Fruit fly (Drosophila melanogaster): ENCODE data around the gene CG34437.

CG34437 gene

dm6 chr3R:28326150-28326965, 42.8 kb downstream of the CG34437 start (continued):
- TF ChIP-seq D19B (GFP tag; optimal IDR thresholded peaks at IDR 0.05) = peak; percentile 97
- TF ChIP-seq Blimp-1 (GFP tag; optimal IDR thresholded peaks at IDR 0.05) = peak; percentile 97
- no peak for TF ChIP-seq CG11696 (GFP tag; IDR thresholded peaks at IDR 0.05)
- no peak for TF ChIP-seq aop (GFP tag; IDR thresholded peaks at IDR 0.05)
- TF ChIP-seq stc (GFP tag; IDR thresholded peaks at IDR 0.05) = no peak
- peak; percentile 99 for TF ChIP-seq Meics (GFP tag; optimal IDR thresholded peaks at IDR 0.05)
- TF ChIP-seq Sin3A (optimal IDR thresholded peaks at IDR 0.05) = peak; percentile 40
- TF ChIP-seq Trl (optimal IDR thresholded peaks at IDR 0.05) = peak; percentile 88 to 90
- TF ChIP-seq Trl (GFP tag; optimal IDR thresholded peaks at IDR 0.05) = peak; percentile 100
- TF ChIP-seq ab (GFP tag; optimal IDR thresholded peaks at IDR 0.05) = peak; percentile 98
- no peak for TF ChIP-seq gsb (GFP tag; IDR thresholded peaks at IDR 0.05)
- peak; percentile 99 for TF ChIP-seq maf-S (GFP tag; optimal IDR thresholded peaks at IDR 0.05)
- peak; percentile 98 for TF ChIP-seq phol (tag; optimal IDR thresholded peaks at IDR 0.05)
- peak; percentile 91 for TF ChIP-seq grn (GFP tag; optimal IDR thresholded peaks at IDR 0.05)
- peak; percentile 88 for TF ChIP-seq MESR4 (GFP tag; optimal IDR thresholded peaks at IDR 0.05)
- TF ChIP-seq NFAT (GFP tag; IDR thresholded peaks at IDR 0.05) = no peak
- TF ChIP-seq D19A (tag; optimal IDR thresholded peaks at IDR 0.05) = peak; percentile 97
- TF ChIP-seq psq (GFP tag; optimal IDR thresholded peaks at IDR 0.05) = peak; percentile 98
- peak; percentile 38 for TF ChIP-seq BEAF-32 (GFP tag; optimal IDR thresholded peaks at IDR 0.05)
- TF ChIP-seq ham (GFP tag; IDR thresholded peaks at IDR 0.05) = no peak
- TF ChIP-seq usp (GFP tag; optimal IDR thresholded peaks at IDR 0.05) = no peak
- TF ChIP-seq Aef1 (GFP tag; IDR thresholded peaks at IDR 0.05) = no peak
- peak; percentile 98 for TF ChIP-seq CG2202 (tag; optimal IDR thresholded peaks at IDR 0.05)
- TF ChIP-seq tap (tag; optimal IDR thresholded peaks at IDR 0.05) = peak; percentile 99
- peak in 1 of 2 experiments; percentile 89 for TF ChIP-seq eve (GFP tag; optimal IDR thresholded peaks at IDR 0.05)
- peak; percentile 98 for TF ChIP-seq CG18764 (GFP tag; optimal IDR thresholded peaks at IDR 0.05)
- no peak for TF ChIP-seq Awh (GFP tag; IDR thresholded peaks at IDR 0.05)
- TF ChIP-seq Spps (tag; optimal IDR thresholded peaks at IDR 0.05) = peak; percentile 98
- TF ChIP-seq CG11085 (GFP tag; IDR thresholded peaks at IDR 0.05) = no peak
- peak; percentile 92 for TF ChIP-seq CG17802 (tag; optimal IDR thresholded peaks at IDR 0.05)
- TF ChIP-seq Hey (tag; optimal IDR thresholded peaks at IDR 0.05) = peak; percentile 97
- peak; percentile 99 for TF ChIP-seq eyg (GFP tag; optimal IDR thresholded peaks at IDR 0.05)
- peak; percentile 99 for TF ChIP-seq zf30C (GFP tag; optimal IDR thresholded peaks at IDR 0.05)
- peak; percentile 99 for TF ChIP-seq gcm2 (GFP tag; optimal IDR thresholded peaks at IDR 0.05)
- no peak for TF ChIP-seq CG14667 (GFP tag; IDR thresholded peaks at IDR 0.05)
- peak; percentile 100 for TF ChIP-seq Atf-2 (GFP tag; optimal IDR thresholded peaks at IDR 0.05)
- no peak for TF ChIP-seq chm (GFP tag; IDR thresholded peaks at IDR 0.05)
- TF ChIP-seq CG11456 (GFP tag; IDR thresholded peaks at IDR 0.05) = no peak
- TF ChIP-seq Elba2 (GFP tag; optimal IDR thresholded peaks at IDR 0.05) = peak; percentile 97
- TF ChIP-seq HHEX (GFP tag; optimal IDR thresholded peaks at IDR 0.05) = peak; percentile 99
- TF ChIP-seq NC2α (GFP tag; optimal IDR thresholded peaks at IDR 0.05) = peak; percentile 99
- no peak for TF ChIP-seq CG5953 (GFP tag; IDR thresholded peaks at IDR 0.05)
- no peak for TF ChIP-seq dimm (GFP tag; IDR thresholded peaks at IDR 0.05)
- TF ChIP-seq Fer1 (GFP tag; optimal IDR thresholded peaks at IDR 0.05) = peak; percentile 100
- peak; percentile 99 for TF ChIP-seq CG16815 (GFP tag; optimal IDR thresholded peaks at IDR 0.05)
- peak; percentile 99 for TF ChIP-seq CG18619 (GFP tag; optimal IDR thresholded peaks at IDR 0.05)
- TF ChIP-seq prd (optimal IDR thresholded peaks at IDR 0.05) = no peak
- no peak for TF ChIP-seq prd (GFP tag; IDR thresholded peaks at IDR 0.05)
- TF ChIP-seq CG6175 (GFP tag; IDR thresholded peaks at IDR 0.05) = no peak
- TF ChIP-seq Hr3 (GFP tag; optimal IDR thresholded peaks at IDR 0.05) = peak; percentile 99
- TF ChIP-seq HLH3B (GFP tag; IDR thresholded peaks at IDR 0.05) = no peak
- peak; percentile 100 for TF ChIP-seq pho (GFP tag; optimal IDR thresholded peaks at IDR 0.05)

Data from whole organism, embryonic.